Worm (Caenorhabditis elegans) whole organism, L4 larva: Measurements from ENCODE around the gene srxa-8.
A peak's percentile ranks its signal among the peaks of the same experiment; 100 is the strongest.

ENCODE experiments used
- F10B5.3 ChIP-seq: sonication (generic microtip); optimal IDR thresholded peaks from 2 replicates; lab custom pipeline; 2016; ENCODE audit warnings: mild to moderate bottlenecking, missing genetic modification characterization, missing compliant biosample characterization
- R02D3.7 ChIP-seq: fragments of 150-350 bp; sonication (generic microtip); optimal IDR thresholded peaks from 3 replicates; lab custom pipeline; 2014; ENCODE audit warnings: missing biosample characterization, missing genetic modification characterization
- T26A8.4 ChIP-seq: fragments of 200-800 bp; sonication (Bioruptor generic); IDR thresholded peaks from 2 replicates; pipeline ENCODE4 v1.3.6; 2022; ENCODE audit warnings: missing genetic modification characterization, missing compliant biosample characterization
- ZK546.5 ChIP-seq, 2 experiments: sonication (generic microtip); optimal IDR thresholded peaks; 2 replicates each; lab custom pipeline; 2017; ENCODE audit warnings: missing biosample characterization in 2 of 2, missing genetic modification characterization in 2 of 2
- aly-2 ChIP-seq: sonication (generic microtip); optimal IDR thresholded peaks from 2 replicates; lab custom pipeline; 2018; ENCODE audit warnings: missing biosample characterization, missing genetic modification characterization
- attf-4 ChIP-seq: sonication (generic microtip); optimal IDR thresholded peaks from 3 replicates; lab custom pipeline; 2017; ENCODE audit warnings: missing biosample characterization, missing genetic modification characterization
- ceh-20 ChIP-seq: fragments of 200-800 bp; sonication (Bioruptor generic); IDR thresholded peaks from 2 replicates; pipeline ENCODE4 v1.3.6; 2022; ENCODE audit warnings: missing genetic modification reagents, missing genetic modification characterization, missing compliant biosample characterization
- ceh-44 ChIP-seq: fragments of 200-800 bp; sonication (Bioruptor generic); IDR thresholded peaks from 2 replicates; pipeline ENCODE4 v1.3.6; 2022; ENCODE audit warnings: missing genetic modification reagents, missing genetic modification characterization, missing compliant biosample characterization
- daf-16 ChIP-seq, 3 experiments: sonication (generic microtip); optimal IDR thresholded peaks; 2 replicates each; lab custom pipeline; 2016 to 2017; ENCODE audit warnings: missing genetic modification characterization in 3 of 3, missing genetic modification reagents in 3 of 3, mild to moderate bottlenecking in 2 of 3, missing compliant biosample characterization in 2 of 3, missing biosample characterization in 1 of 3, moderate library complexity in 1 of 3
- daf-19 ChIP-seq: fragments of 200-800 bp; sonication (Bioruptor generic); conservative IDR thresholded peaks from 2 replicates; pipeline ENCODE4 v1.3.6; 2022; ENCODE audit warnings: missing genetic modification characterization, missing compliant biosample characterization
- dmd-6 ChIP-seq: fragments of 200-800 bp; sonication (Bioruptor generic); IDR thresholded peaks from 2 replicates; pipeline ENCODE4 v1.3.6; 2022; ENCODE audit warnings: missing genetic modification reagents, missing genetic modification characterization, missing compliant biosample characterization
- dmd-8 ChIP-seq: fragments of 200-800 bp; sonication (Bioruptor generic); IDR thresholded peaks from 2 replicates; pipeline ENCODE4 v1.3.6; 2022; ENCODE audit warnings: missing genetic modification characterization, missing compliant biosample characterization
- dve-1 ChIP-seq: sonication (generic microtip); optimal IDR thresholded peaks from 2 replicates; lab custom pipeline; 2017; ENCODE audit warnings: antibody characterized with exemption, mild to moderate bottlenecking, missing genetic modification characterization, missing compliant biosample characterization; ENCODE audit not compliant: insufficient read depth
- fos-1 ChIP-seq: fragments of 150-350 bp; optimal IDR thresholded peaks from 2 replicates; lab custom pipeline; 2014; ENCODE audit warnings: missing biosample characterization, missing genetic modification characterization
- hlh-11 ChIP-seq: fragments of 200-800 bp; sonication (Bioruptor generic); optimal IDR thresholded peaks from 2 replicates; lab custom pipeline; 2018; ENCODE audit warnings: mild to moderate bottlenecking, missing genetic modification characterization, missing compliant biosample characterization
- hlh-30 ChIP-seq: sonication (generic microtip); optimal IDR thresholded peaks from 2 replicates; lab custom pipeline; 2017; ENCODE audit warnings: antibody characterized with exemption, mild to moderate bottlenecking, missing genetic modification characterization, missing compliant biosample characterization; ENCODE audit not compliant: insufficient read depth
- hmg-1.1 ChIP-seq: fragments of 200-800 bp; sonication (Bioruptor generic); IDR thresholded peaks from 2 replicates; pipeline ENCODE4 v1.3.6; 2022; ENCODE audit warnings: missing genetic modification reagents, missing genetic modification characterization, missing compliant biosample characterization
- lim-7 ChIP-seq: fragments of 200-800 bp; sonication (Bioruptor generic); IDR thresholded peaks from 2 replicates; pipeline ENCODE4 v1.3.6; 2022; ENCODE audit warnings: missing genetic modification characterization, missing compliant biosample characterization
- lin-1 ChIP-seq: fragments of 200-800 bp; sonication (Bioruptor generic); IDR thresholded peaks from 2 replicates; pipeline ENCODE4 v1.3.6; 2022; ENCODE audit warnings: missing genetic modification reagents, missing genetic modification characterization, missing compliant biosample characterization
- lin-13 ChIP-seq: fragments of 150-350 bp; optimal IDR thresholded peaks from 2 replicates; lab custom pipeline; 2014; ENCODE audit warnings: missing biosample characterization, missing genetic modification reagents, missing genetic modification characterization
- lsy-2 ChIP-seq, 2 experiments: fragments of 150-350 bp in 1 of 2; sonication (generic microtip) in 1 of 2; optimal IDR thresholded peaks; 2 replicates each; lab custom pipeline; 2014 to 2017; ENCODE audit warnings: missing biosample characterization in 2 of 2, missing genetic modification characterization in 2 of 2
- mdl-1 ChIP-seq, 2 experiments: fragments of 150-350 bp in 1 of 2; sonication (generic microtip) in 1 of 2; optimal IDR thresholded peaks; 2 replicates each; lab custom pipeline; 2014 to 2017; ENCODE audit warnings: missing biosample characterization in 2 of 2, missing genetic modification characterization in 2 of 2
- mep-1 ChIP-seq: fragments of 150-350 bp; sonication (generic microtip); optimal IDR thresholded peaks from 3 replicates; lab custom pipeline; 2014; ENCODE audit warnings: missing biosample characterization, missing genetic modification characterization
- nhr-102 ChIP-seq: sonication (generic microtip); optimal IDR thresholded peaks from 2 replicates; lab custom pipeline; 2016; ENCODE audit warnings: mild to moderate bottlenecking, missing genetic modification characterization, moderate library complexity, missing compliant biosample characterization
- nhr-28 ChIP-seq: fragments of 150-350 bp; optimal IDR thresholded peaks from 2 replicates; lab custom pipeline; 2014; ENCODE audit warnings: missing biosample characterization, missing genetic modification characterization
- nhr-41 ChIP-seq: fragments of 200-800 bp; sonication (Bioruptor generic); IDR thresholded peaks from 2 replicates; pipeline ENCODE4 v1.3.6; 2022; ENCODE audit warnings: missing genetic modification reagents, missing genetic modification characterization, missing compliant biosample characterization
- nhr-42 ChIP-seq: fragments of 200-800 bp; sonication (Bioruptor generic); IDR thresholded peaks from 2 replicates; pipeline ENCODE4 v1.3.6; 2022; ENCODE audit warnings: missing genetic modification characterization, missing compliant biosample characterization
- nhr-48 ChIP-seq: sonication (generic microtip); optimal IDR thresholded peaks from 2 replicates; lab custom pipeline; 2016; ENCODE audit warnings: mild to moderate bottlenecking, missing genetic modification characterization, missing compliant biosample characterization
- nhr-77 ChIP-seq: fragments of 150-350 bp; optimal IDR thresholded peaks from 2 replicates; lab custom pipeline; 2014; ENCODE audit warnings: missing biosample characterization, missing genetic modification characterization
- php-3 ChIP-seq: fragments of 200-800 bp; sonication (Bioruptor generic); IDR thresholded peaks from 2 replicates; pipeline ENCODE4 v1.3.6; 2022; ENCODE audit warnings: missing genetic modification reagents, missing genetic modification characterization, missing compliant biosample characterization
- pqm-1 ChIP-seq: sonication (generic microtip); optimal IDR thresholded peaks from 2 replicates; lab custom pipeline; 2017; ENCODE audit warnings: missing biosample characterization, missing genetic modification characterization
- spr-1 ChIP-seq: sonication (generic microtip); optimal IDR thresholded peaks from 2 replicates; lab custom pipeline; 2016; ENCODE audit warnings: mild to moderate bottlenecking, missing genetic modification characterization, missing compliant biosample characterization
- spr-3 ChIP-seq: fragments of 200-800 bp; sonication (Bioruptor generic); optimal IDR thresholded peaks from 2 replicates; lab custom pipeline; 2018; ENCODE audit warnings: mild to moderate bottlenecking, missing genetic modification characterization, missing compliant biosample characterization
- tag-97 ChIP-seq: fragments of 200-800 bp; sonication (Bioruptor generic); IDR thresholded peaks from 2 replicates; pipeline ENCODE4 v1.3.6; 2022; ENCODE audit warnings: missing genetic modification characterization, missing compliant biosample characterization
- tra-1 ChIP-seq: fragments of 200-800 bp; sonication (Bioruptor generic); IDR thresholded peaks from 2 replicates; pipeline ENCODE4 v1.3.6; 2022; ENCODE audit warnings: missing genetic modification reagents, missing genetic modification characterization, missing compliant biosample characterization
- unc-39 ChIP-seq: sonication (generic microtip); optimal IDR thresholded peaks from 2 replicates; lab custom pipeline; 2017; ENCODE audit warnings: missing biosample characterization, missing genetic modification characterization
- unc-62 ChIP-seq, 3 experiments: fragments of 150-350 bp in 1 of 3; sonication (generic microtip); optimal IDR thresholded peaks in 2 of 3; peaks in 1 of 3; 1 replicate in 1 of 3; 2 replicates in 2 of 3; lab custom pipeline; 2014 to 2017; ENCODE audit warnings: missing biosample characterization in 3 of 3, missing genetic modification characterization in 3 of 3, missing genetic modification reagents in 3 of 3, missing genotype in 1 of 3
- zag-1 ChIP-seq: fragments of 150-350 bp; optimal IDR thresholded peaks from 2 replicates; lab custom pipeline; 2014; ENCODE audit warnings: missing biosample characterization, missing genetic modification characterization
- zfp-3 ChIP-seq: fragments of 200-800 bp; sonication (Bioruptor generic); conservative IDR thresholded peaks from 2 replicates; pipeline ENCODE4 v1.3.6; 2022; ENCODE audit warnings: missing genetic modification reagents, missing genetic modification characterization, missing compliant biosample characterization

The srxa-8 gene

DNA sequence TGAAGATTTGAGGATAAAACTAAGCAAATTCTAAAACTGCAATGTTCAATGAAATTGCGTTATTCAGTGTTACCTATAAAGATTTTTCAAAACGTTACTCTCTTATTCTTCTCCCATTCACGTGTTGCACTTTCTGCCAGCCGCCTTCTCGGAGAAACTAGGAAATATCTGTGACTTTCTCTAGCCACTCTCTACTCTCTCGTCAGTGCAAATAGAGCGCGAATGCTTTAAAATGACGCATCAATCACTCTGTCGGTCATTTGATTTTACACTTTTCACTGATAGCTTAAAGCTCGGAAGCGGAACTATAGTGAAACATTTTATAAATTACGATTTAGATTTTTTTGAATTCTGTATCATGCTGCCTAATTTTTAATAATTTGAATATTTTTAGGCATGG is 20.2 kb upstream of the srxa-8 start (continued):
- TF ChIP-seq lin-13 (GFP tag; lab: Kevin White, UChicago), result peak; percentile 58
- TF ChIP-seq F10B5.3 (tag; lab: Kevin White, UChicago), result no peak
- no peak for TF ChIP-seq nhr-42
- TF ChIP-seq daf-19, result no peak
- 0 out of 2 replicates have a peak, but pooled peaks have one; percentile 52 for TF ChIP-seq lin-1 (GFP tag; lab: Robert Waterston, UW)

DNA sequence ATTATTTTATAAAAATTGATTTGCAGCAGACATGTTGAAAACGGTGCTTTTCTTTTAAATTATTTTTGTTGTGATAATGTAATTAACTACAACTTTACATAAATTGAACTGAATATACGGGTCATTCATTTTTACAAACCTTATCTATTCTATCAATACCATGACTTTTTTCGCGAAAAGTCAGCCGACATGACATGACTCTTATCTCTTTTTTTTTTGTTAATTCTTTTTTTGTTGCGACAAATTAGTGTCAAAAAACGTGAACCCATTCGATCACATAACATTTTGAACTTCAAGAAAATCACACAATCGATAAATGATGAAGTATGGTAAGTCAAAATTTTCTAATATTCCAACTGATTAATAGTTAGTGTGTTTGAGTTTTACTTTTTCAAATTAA is 19.4 kb upstream of the srxa-8 start, which contains the start of gene sir-2.2:
TSS of gene sir-2.2 (plus strand) at position 34 of the 400 bp plus-strand sequence.
- peak; percentile 39 for TF ChIP-seq nhr-48 (tag; lab: Kevin White, UChicago)
- peak in 1 of 2 experiments; percentile 19 for TF ChIP-seq mdl-1 (tag; optimal IDR thresholded peaks at IDR 0.05; lab: Kevin White, UChicago)
- no peak for TF ChIP-seq lim-7 (GFP tag; lab: Robert Waterston, UW)
- TF ChIP-seq nhr-28 (tag; lab: Kevin White, UChicago), result peak; percentile 62
- TF ChIP-seq hlh-11 (tag; lab: Kevin White, UChicago), result peak; percentile 65
- TF ChIP-seq T26A8.4, result peak; percentile 14; the same call in 1 of the 2 replicates
- TF ChIP-seq aly-2 (tag; lab: Kevin White, UChicago), result no peak
- TF ChIP-seq nhr-102 (tag; lab: Kevin White, UChicago), result no peak
- TF ChIP-seq dmd-8 (GFP tag; lab: Robert Waterston, UW), result no peak
- no peak for TF ChIP-seq daf-16 (GFP tag; optimal IDR thresholded peaks at IDR 0.05; lab: Kevin White, UChicago)
- TF ChIP-seq daf-16 (tag; optimal IDR thresholded peaks at IDR 0.05; lab: Kevin White, UChicago), result peak; percentile 54
- TF ChIP-seq ZK546.5 (tag; optimal IDR thresholded peaks at IDR 0.05; lab: Kevin White, UChicago), result no peak
- TF ChIP-seq spr-1 (tag; lab: Kevin White, UChicago), result no peak
- TF ChIP-seq lin-13 (GFP tag; lab: Kevin White, UChicago), result no peak
- no peak for TF ChIP-seq F10B5.3 (tag; lab: Kevin White, UChicago)
- 0 out of 2 replicates have a peak, but pooled peaks have one; percentile 40 for TF ChIP-seq nhr-41
- TF ChIP-seq hmg-1.1 (GFP tag; lab: Robert Waterston, UW), result no peak
- no peak for TF ChIP-seq tag-97 (GFP tag; lab: Robert Waterston, UW)
- TF ChIP-seq mep-1, result no peak
- no peak for TF ChIP-seq unc-39 (tag; lab: Kevin White, UChicago)
- TF ChIP-seq ceh-44 (GFP tag; lab: Robert Waterston, UW), result no peak
- peak; percentile 57; the same call in 1 of the 2 replicates for TF ChIP-seq tra-1
- TF ChIP-seq zag-1 (tag; lab: Kevin White, UChicago), result no peak
- TF ChIP-seq dmd-6, result peak; percentile 89
- no peak for TF ChIP-seq fos-1
- TF ChIP-seq ceh-20 (GFP tag; lab: Robert Waterston, UW), result 0 out of 2 replicates have a peak, but pooled peaks have one; percentile 15
- no peak for TF ChIP-seq spr-3 (GFP tag; lab: Kevin White, UChicago)
- TF ChIP-seq hlh-30 (tag; lab: Kevin White, UChicago), result peak; percentile 79
- TF ChIP-seq php-3 (GFP tag; lab: Robert Waterston, UW), result 0 out of 2 replicates have a peak, but pooled peaks have one; percentile 41
- no peak for TF ChIP-seq attf-4 (tag; lab: Kevin White, UChicago)
- peak in 1 of 2 experiments; percentile 41 for TF ChIP-seq lsy-2 (tag; optimal IDR thresholded peaks at IDR 0.05; lab: Kevin White, UChicago)
- peak; percentile 78; the same call in 1 of the 2 replicates for TF ChIP-seq zfp-3 (GFP tag; lab: Robert Waterston, UW)
- TF ChIP-seq unc-62 (GFP tag; optimal IDR thresholded peaks at IDR 0.05 in 1 of 2; lab: Kevin White, UChicago), result no peak
- TF ChIP-seq unc-62 (tag; optimal IDR thresholded peaks at IDR 0.05; lab: Kevin White, UChicago), result no peak
- peak; percentile 26 for TF ChIP-seq pqm-1 (tag; lab: Kevin White, UChicago)
- TF ChIP-seq nhr-77, result peak; percentile 42
- peak; percentile 61 for TF ChIP-seq dve-1
- TF ChIP-seq R02D3.7 (tag; lab: Kevin White, UChicago), result no peak
